Fruit fly (Drosophila melanogaster) whole organism, embryonic: ENCODE measurements around the gene bero.

Source experiments
- Atf3 ChIP-seq: fragments of 200-800 bp; sonication (Bioruptor generic); optimal IDR thresholded peaks from 3 replicates; lab custom pipeline; 2016; ENCODE audit warnings: missing biosample characterization, missing genetic modification characterization
- CG10321 ChIP-seq: fragments of 200-800 bp; sonication (Bioruptor generic); IDR thresholded peaks from 2 replicates; pipeline ENCODE4 v1.3.6; 2022; ENCODE audit warnings: missing biosample characterization, missing genetic modification characterization
- CG10565 ChIP-seq: fragments of 200-800 bp; sonication (Bioruptor generic); optimal IDR thresholded peaks from 3 replicates; lab custom pipeline; 2016; ENCODE audit warnings: missing biosample characterization, mild to moderate bottlenecking, missing genetic modification characterization
- CG11695 ChIP-seq: fragments of 200-800 bp; sonication (Bioruptor generic); IDR thresholded peaks from 3 replicates; pipeline ENCODE4 v1.3.6; 2022; ENCODE audit warnings: missing biosample characterization, missing genetic modification characterization
- CG11696 ChIP-seq: fragments of 200-800 bp; sonication (Bioruptor generic); IDR thresholded peaks from 2 replicates; pipeline ENCODE4 v1.3.6; 2022; ENCODE audit warnings: missing biosample characterization, missing genetic modification characterization
- CG12071 ChIP-seq: fragments of 200-800 bp; sonication (Bioruptor generic); optimal IDR thresholded peaks from 3 replicates; lab custom pipeline; 2018; ENCODE audit warnings: missing biosample characterization, mild to moderate bottlenecking, missing genetic modification characterization
- CG13123 ChIP-seq: fragments of 200-800 bp; sonication (Bioruptor generic); optimal IDR thresholded peaks from 2 replicates; lab custom pipeline; 2016; ENCODE audit warnings: missing biosample characterization, missing genetic modification characterization
- CG15269 ChIP-seq: fragments of 200-800 bp; sonication (Bioruptor generic); optimal IDR thresholded peaks from 2 replicates; lab custom pipeline; 2018; ENCODE audit warnings: missing biosample characterization, mild to moderate bottlenecking, missing genetic modification characterization, moderate library complexity
- CG17568 ChIP-seq: fragments of 200-800 bp; sonication (Bioruptor generic); optimal IDR thresholded peaks from 2 replicates; lab custom pipeline; 2018; ENCODE audit warnings: missing biosample characterization, mild to moderate bottlenecking, missing genetic modification characterization, moderate library complexity
- CG18262 ChIP-seq: fragments of 200-800 bp; optimal IDR thresholded peaks from 3 replicates; lab custom pipeline; 2019; ENCODE audit warnings: missing biosample characterization, mild to moderate bottlenecking, missing genetic modification characterization, moderate library complexity
- CG2120 ChIP-seq: fragments of 200-800 bp; sonication (Bioruptor generic); optimal IDR thresholded peaks from 3 replicates; lab custom pipeline; 2016; ENCODE audit warnings: missing biosample characterization, missing genetic modification characterization
- CG34224 ChIP-seq: fragments of 200-800 bp; sonication (Bioruptor generic); IDR thresholded peaks from 3 replicates; pipeline ENCODE4 v1.3.6; 2022; ENCODE audit warnings: missing biosample characterization, missing genetic modification characterization; ENCODE audit not compliant: partially characterized antibody
- CG34422 ChIP-seq: fragments of 200-800 bp; sonication (Bioruptor generic); IDR thresholded peaks from 3 replicates; pipeline ENCODE4 v1.3.6; 2022; ENCODE audit warnings: missing biosample characterization, missing genetic modification characterization
- CG3995 ChIP-seq: fragments of 200-800 bp; sonication (Bioruptor generic); optimal IDR thresholded peaks from 3 replicates; lab custom pipeline; 2016; ENCODE audit warnings: missing biosample characterization, missing genetic modification characterization
- CG7271 ChIP-seq: fragments of 200-800 bp; sonication (Bioruptor generic); optimal IDR thresholded peaks from 2 replicates; lab custom pipeline; 2018; ENCODE audit warnings: missing biosample characterization, mild to moderate bottlenecking, missing genetic modification characterization, moderate library complexity
- CG8478 ChIP-seq: fragments of >200 bp; optimal IDR thresholded peaks from 2 replicates; lab custom pipeline; 2018
- CG9437 ChIP-seq: fragments of 200-800 bp; sonication (Bioruptor generic); optimal IDR thresholded peaks from 2 replicates; lab custom pipeline; 2018; ENCODE audit warnings: missing biosample characterization, mild to moderate bottlenecking, missing genetic modification characterization
- Chrac-16 ChIP-seq: fragments of 200-800 bp; sonication (Bioruptor generic); optimal IDR thresholded peaks from 3 replicates; lab custom pipeline; 2016; ENCODE audit warnings: missing biosample characterization, missing genetic modification characterization
- D19B ChIP-seq: fragments of 200-800 bp; sonication (Bioruptor generic); optimal IDR thresholded peaks from 2 replicates; lab custom pipeline; 2017; ENCODE audit warnings: missing biosample characterization, mild to moderate bottlenecking, missing genetic modification characterization
- Dad ChIP-seq: fragments of 200-800 bp; sonication (Bioruptor generic); optimal IDR thresholded peaks from 3 replicates; lab custom pipeline; 2016; ENCODE audit warnings: missing biosample characterization, missing genetic modification characterization
- Dfd ChIP-seq, 2 experiments: fragments of >200 bp; optimal IDR thresholded peaks; 2 replicates each; lab custom pipeline; 2017; ENCODE audit warnings: missing biosample characterization in 2 of 2, missing genetic modification characterization in 2 of 2
- Dll ChIP-seq: fragments of 200-800 bp; sonication (Bioruptor generic); IDR thresholded peaks from 4 replicates; pipeline ENCODE4 v1.3.6; 2022; ENCODE audit warnings: missing biosample characterization, missing genetic modification characterization; ENCODE audit not compliant: partially characterized antibody
- Dp ChIP-seq: fragments of 200-800 bp; sonication (Bioruptor generic); optimal IDR thresholded peaks from 2 replicates; lab custom pipeline; 2018; ENCODE audit warnings: missing biosample characterization, mild to moderate bottlenecking, missing genetic modification characterization, moderate library complexity
- Drgx ChIP-seq: fragments of 200-800 bp; sonication (Bioruptor generic); IDR thresholded peaks from 2 replicates; pipeline ENCODE4 v1.3.6; 2022; ENCODE audit warnings: missing biosample characterization, missing genetic modification characterization
- E2f1 ChIP-seq: fragments of 200-800 bp; sonication (Bioruptor generic); IDR thresholded peaks from 2 replicates; pipeline ENCODE4 v1.3.6; 2022; ENCODE audit warnings: missing biosample characterization, missing genetic modification characterization
- Fer3 ChIP-seq: fragments of 200-800 bp; sonication (Bioruptor generic); optimal IDR thresholded peaks from 2 replicates; lab custom pipeline; 2018; ENCODE audit warnings: missing biosample characterization, mild to moderate bottlenecking, missing genetic modification characterization, moderate library complexity
- HLH54F ChIP-seq: fragments of 200-800 bp; sonication (Bioruptor generic); optimal IDR thresholded peaks from 3 replicates; lab custom pipeline; 2016; ENCODE audit warnings: missing biosample characterization, missing genetic modification characterization
- HmgZ ChIP-seq: fragments of 200-800 bp; sonication (Bioruptor generic); optimal IDR thresholded peaks from 2 replicates; lab custom pipeline; 2018; ENCODE audit warnings: missing biosample characterization, mild to moderate bottlenecking, missing genetic modification characterization
- Hr39 ChIP-seq: fragments of >200 bp; optimal IDR thresholded peaks from 2 replicates; lab custom pipeline; 2017
- MTF-1 ChIP-seq: fragments of 200-800 bp; sonication (Bioruptor generic); optimal IDR thresholded peaks from 2 replicates; lab custom pipeline; 2018; ENCODE audit warnings: missing biosample characterization, mild to moderate bottlenecking, missing genetic modification characterization, borderline replicate concordance
- Nf-YB ChIP-seq: fragments of 200-800 bp; sonication (Bioruptor generic); optimal IDR thresholded peaks from 3 replicates; lab custom pipeline; 2019; ENCODE audit warnings: missing biosample characterization, mild to moderate bottlenecking, missing genetic modification characterization, moderate library complexity
- TFAM ChIP-seq: fragments of 200-800 bp; sonication (Bioruptor generic); optimal IDR thresholded peaks from 2 replicates; lab custom pipeline; 2017; ENCODE audit warnings: missing biosample characterization, missing genetic modification characterization, inconsistent platforms
- Trl ChIP-seq, 3 experiments: fragments of >200 bp in 2 of 3; fragments of 200-800 bp in 1 of 3; sonication (Bioruptor generic) in 1 of 3; optimal IDR thresholded peaks; 2 replicates in 1 of 3; 3 replicates in 2 of 3; lab custom pipeline; 2016 to 2017; ENCODE audit warnings: missing biosample characterization in 1 of 3, missing genetic modification characterization in 1 of 3
- Xbp1 ChIP-seq: fragments of 200-800 bp; sonication (Bioruptor generic); optimal IDR thresholded peaks from 3 replicates; lab custom pipeline; 2016; ENCODE audit warnings: missing biosample characterization, mild to moderate bottlenecking, missing genetic modification characterization
- Xrp1 ChIP-seq: fragments of 200-800 bp; sonication (Bioruptor generic); IDR thresholded peaks from 2 replicates; pipeline ENCODE4 v1.3.6; 2022; ENCODE audit warnings: missing biosample characterization, missing genetic modification characterization
- ash1 ChIP-seq: fragments of 200-800 bp; sonication (Bioruptor generic); optimal IDR thresholded peaks from 2 replicates; lab custom pipeline; 2018; ENCODE audit warnings: missing biosample characterization, mild to moderate bottlenecking, missing genetic modification characterization
- bab2 ChIP-seq: fragments of 200-800 bp; sonication (Bioruptor generic); optimal IDR thresholded peaks from 2 replicates; lab custom pipeline; 2016; ENCODE audit warnings: missing biosample characterization, missing genetic modification characterization
- chm ChIP-seq: fragments of 200-800 bp; sonication (Bioruptor generic); IDR thresholded peaks from 2 replicates; pipeline ENCODE4 v1.3.6; 2022; ENCODE audit warnings: missing biosample characterization, missing genetic modification characterization
- dimm ChIP-seq: fragments of 200-800 bp; sonication (Bioruptor generic); IDR thresholded peaks from 2 replicates; pipeline ENCODE4 v1.3.6; 2022; ENCODE audit warnings: missing biosample characterization, missing genetic modification characterization
- exex ChIP-seq: fragments of 200-800 bp; sonication (Bioruptor generic); optimal IDR thresholded peaks from 4 replicates; lab custom pipeline; 2018; ENCODE audit warnings: missing biosample characterization, mild to moderate bottlenecking, missing genetic modification characterization, moderate library complexity
- grau ChIP-seq: fragments of 200-800 bp; optimal IDR thresholded peaks from 3 replicates; lab custom pipeline; 2019; ENCODE audit warnings: missing biosample characterization, mild to moderate bottlenecking, missing genetic modification characterization, moderate library complexity
- her ChIP-seq: fragments of 200-800 bp; sonication (Bioruptor generic); optimal IDR thresholded peaks from 2 replicates; lab custom pipeline; 2016; ENCODE audit warnings: missing biosample characterization, missing genetic modification characterization
- lilli ChIP-seq: fragments of 200-800 bp; sonication (Bioruptor generic); optimal IDR thresholded peaks from 3 replicates; lab custom pipeline; 2016; ENCODE audit warnings: missing biosample characterization, missing genetic modification characterization
- mld ChIP-seq: fragments of 200-800 bp; sonication (Bioruptor generic); IDR thresholded peaks from 3 replicates; pipeline ENCODE4 v1.3.6; 2022; ENCODE audit warnings: missing biosample characterization, missing genetic modification characterization; ENCODE audit not compliant: partially characterized antibody
- pita ChIP-seq: fragments of 200-800 bp; sonication (Bioruptor generic); optimal IDR thresholded peaks from 2 replicates; lab custom pipeline; 2017; ENCODE audit warnings: missing biosample characterization, mild to moderate bottlenecking, missing genetic modification characterization
- pzg ChIP-seq: fragments of 200-800 bp; sonication (Bioruptor generic); optimal IDR thresholded peaks from 3 replicates; lab custom pipeline; 2018; ENCODE audit warnings: missing biosample characterization, mild to moderate bottlenecking, missing genetic modification characterization, moderate library complexity
- ranshi ChIP-seq: fragments of 200-800 bp; sonication (Bioruptor generic); IDR thresholded peaks from 2 replicates; pipeline ENCODE4 v1.3.6; 2022; ENCODE audit warnings: missing biosample characterization, missing genetic modification characterization
- stc ChIP-seq: fragments of 200-800 bp; sonication (Bioruptor generic); IDR thresholded peaks from 2 replicates; pipeline ENCODE4 v1.3.6; 2022; ENCODE audit warnings: missing biosample characterization, missing genetic modification characterization
- sug ChIP-seq: fragments of 200-800 bp; optimal IDR thresholded peaks from 2 replicates; lab custom pipeline; 2019; ENCODE audit warnings: missing biosample characterization, mild to moderate bottlenecking, missing genetic modification characterization, moderate library complexity
- wek ChIP-seq: fragments of 200-800 bp; sonication (Bioruptor generic); optimal IDR thresholded peaks from 3 replicates; lab custom pipeline; 2018; ENCODE audit warnings: missing biosample characterization, mild to moderate bottlenecking, missing genetic modification characterization, moderate library complexity

The bero gene

DNA sequence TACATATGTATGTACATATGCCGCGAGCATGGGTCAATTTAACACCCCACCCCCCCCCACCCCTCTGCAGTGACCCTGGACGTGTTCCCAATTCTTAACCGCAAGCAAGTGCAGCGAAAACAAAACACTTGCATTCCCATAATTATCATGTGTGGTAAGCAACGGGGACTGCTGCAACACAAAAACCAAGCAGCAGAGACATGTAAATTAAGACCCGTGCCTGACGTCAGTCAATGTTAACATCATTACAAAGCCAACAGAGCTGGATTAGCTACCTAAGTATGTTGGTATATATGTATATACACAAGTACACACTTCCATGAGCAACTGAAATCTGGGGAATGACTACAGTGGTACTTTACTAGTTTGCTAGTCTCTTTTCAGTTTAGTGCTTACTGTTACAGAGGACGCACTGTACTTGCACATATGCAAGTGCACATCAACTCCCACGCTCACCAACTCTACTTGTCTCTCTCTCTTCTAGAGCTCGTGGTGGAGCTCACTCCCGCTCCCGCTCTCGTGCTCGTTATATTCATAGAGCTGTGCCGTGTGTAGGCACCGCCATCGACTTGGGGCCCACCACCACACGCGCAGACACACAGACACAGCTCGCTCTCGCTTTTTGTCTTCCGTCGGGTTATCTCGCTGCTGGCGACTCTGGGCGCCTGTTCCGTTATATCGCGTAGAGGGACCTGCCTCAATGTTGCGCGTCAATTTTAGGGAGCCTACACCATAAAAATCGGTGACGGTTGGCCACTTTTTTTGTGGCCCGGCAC, 37.1 kb upstream of the bero start (continued):
- TF ChIP-seq lilli (GFP tag; lab: Kevin White, UChicago): no peak
- TF ChIP-seq sug (tag; lab: Kevin White, UChicago): peak; percentile 56
- TF ChIP-seq bab2 (GFP tag; lab: Kevin White, UChicago): no peak
- TF ChIP-seq CG11696 (GFP tag; lab: Robert Waterston, UW): no peak
- no peak for TF ChIP-seq CG13123 (GFP tag; lab: Kevin White, UChicago)
- TF ChIP-seq HmgZ: no peak
- no peak for TF ChIP-seq dimm
- no peak for TF ChIP-seq CG2120 (GFP tag; lab: Kevin White, UChicago)
- TF ChIP-seq D19B (GFP tag; lab: Kevin White, UChicago): no peak
- TF ChIP-seq CG17568: no peak
- TF ChIP-seq CG11695 (GFP tag; lab: Robert Waterston, UW): peak; percentile 67; the same call in 2 of the 3 replicates
- TF ChIP-seq MTF-1 (GFP tag; lab: Kevin White, UChicago): peak; percentile 9
- no peak for TF ChIP-seq exex
- TF ChIP-seq chm (GFP tag; lab: Robert Waterston, UW): no peak; the same call in 1 of the 2 replicates
- TF ChIP-seq stc: no peak; the same call in 1 of the 2 replicates
- no peak for TF ChIP-seq Hr39 (lab: Kevin White, UChicago)
- TF ChIP-seq CG9437 (GFP tag; lab: Kevin White, UChicago): no peak
- TF ChIP-seq Dad: no peak
- TF ChIP-seq ash1 (GFP tag; lab: Kevin White, UChicago): no peak
- TF ChIP-seq CG15269 (tag; lab: Kevin White, UChicago): no peak
- no peak for TF ChIP-seq Dp (GFP tag; lab: Kevin White, UChicago)
- TF ChIP-seq HLH54F (GFP tag; lab: Kevin White, UChicago): no peak
- no peak for TF ChIP-seq her
- TF ChIP-seq Drgx (GFP tag; lab: Robert Waterston, UW): peak; percentile 77
- TF ChIP-seq Chrac-16 (GFP tag; lab: Kevin White, UChicago): no peak
- TF ChIP-seq CG10565 (GFP tag; lab: Kevin White, UChicago): no peak
- TF ChIP-seq Fer3: peak; percentile 8
- no peak for TF ChIP-seq CG10321 (GFP tag; lab: Robert Waterston, UW)
- TF ChIP-seq CG34224 (GFP tag; lab: Robert Waterston, UW): no peak; the same call in 2 of the 3 replicates
- TF ChIP-seq Trl (optimal IDR thresholded peaks at IDR 0.05; lab: Kevin White, UChicago): peak; percentile 84 to 90
- no peak for TF ChIP-seq Trl (GFP tag; optimal IDR thresholded peaks at IDR 0.05; lab: Kevin White, UChicago)
- no peak for TF ChIP-seq Atf3
- TF ChIP-seq CG7271 (tag; lab: Kevin White, UChicago): no peak
- TF ChIP-seq CG12071 (GFP tag; lab: Kevin White, UChicago): no peak
- TF ChIP-seq pita: no peak
- TF ChIP-seq Xrp1: peak; percentile 47; the same call in 1 of the 2 replicates
- peak; percentile 14 for TF ChIP-seq CG18262
- 0 out of 2 replicates have a peak, but pooled peaks have one; percentile 35 for TF ChIP-seq E2f1 (GFP tag; lab: Robert Waterston, UW)
- TF ChIP-seq Xbp1 (GFP tag; lab: Kevin White, UChicago): no peak
- TF ChIP-seq grau: peak; percentile 67
- TF ChIP-seq pzg (GFP tag; lab: Kevin White, UChicago): no peak
- TF ChIP-seq Dfd (GFP tag; optimal IDR thresholded peaks at IDR 0.05; lab: Kevin White, UChicago): no peak
- peak; percentile 40; the same call in 1 of the 3 replicates for TF ChIP-seq CG34422 (GFP tag; lab: Robert Waterston, UW)
- no peak for TF ChIP-seq wek (GFP tag; lab: Kevin White, UChicago)
- no peak for TF ChIP-seq ranshi (GFP tag; lab: Robert Waterston, UW)
- no peak for TF ChIP-seq mld (GFP tag; lab: Robert Waterston, UW)
- TF ChIP-seq TFAM (GFP tag; lab: Kevin White, UChicago): no peak
- TF ChIP-seq CG8478: no peak
- TF ChIP-seq Nf-YB (GFP tag; lab: Kevin White, UChicago): no peak
- TF ChIP-seq CG3995 (GFP tag; lab: Kevin White, UChicago): no peak
- peak; percentile 70; the same call in 3 of the 4 replicates for TF ChIP-seq Dll (GFP tag; lab: Robert Waterston, UW)
